Fruit fly (Drosophila melanogaster) whole organism, embryonic: ENCODE data around the gene CG34116.

ENCODE experiments used
- BEAF-32 ChIP-seq: fragments of 200-800 bp; sonication (Bioruptor generic); optimal IDR thresholded peaks from 3 replicates; lab custom pipeline; 2017; ENCODE audit warnings: missing biosample characterization, missing genetic modification characterization, mild to moderate bottlenecking, moderate library complexity, missing genetic modification reagents
- CG10366 ChIP-seq: fragments of 200-800 bp; sonication (Bioruptor generic); IDR thresholded peaks from 2 replicates; pipeline ENCODE4 v1.3.6; 2022; ENCODE audit warnings: missing biosample characterization, missing genetic modification characterization
- CG1233 ChIP-seq: fragments of 200-800 bp; sonication (Bioruptor generic); optimal IDR thresholded peaks from 4 replicates; lab custom pipeline; 2018; ENCODE audit warnings: missing biosample characterization, mild to moderate bottlenecking, missing genetic modification characterization
- CG12744 ChIP-seq: fragments of 200-800 bp; sonication (Bioruptor generic); optimal IDR thresholded peaks from 2 replicates; lab custom pipeline; 2016; ENCODE audit warnings: missing biosample characterization, missing genetic modification characterization
- CG14710 ChIP-seq: fragments of 200-800 bp; sonication (Bioruptor generic); optimal IDR thresholded peaks from 3 replicates; lab custom pipeline; 2019; ENCODE audit warnings: missing biosample characterization, mild to moderate bottlenecking, missing genetic modification characterization, moderate library complexity
- CG14860 ChIP-seq: fragments of 200-800 bp; sonication (Bioruptor generic); IDR thresholded peaks from 3 replicates; pipeline ENCODE4 v1.3.6; 2022; ENCODE audit warnings: missing biosample characterization, missing genetic modification characterization; ENCODE audit not compliant: partially characterized antibody
- CG15601 ChIP-seq: fragments of 200-800 bp; sonication (Bioruptor generic); optimal IDR thresholded peaks from 3 replicates; lab custom pipeline; 2019; ENCODE audit warnings: missing biosample characterization, mild to moderate bottlenecking, missing genetic modification characterization, moderate library complexity
- CG17385 ChIP-seq: fragments of 200-800 bp; sonication (Bioruptor generic); optimal IDR thresholded peaks from 3 replicates; lab custom pipeline; 2018; ENCODE audit warnings: missing biosample characterization, mild to moderate bottlenecking, missing genetic modification characterization
- CG17912 ChIP-seq: fragments of 200-800 bp; sonication (Bioruptor generic); optimal IDR thresholded peaks from 2 replicates; lab custom pipeline; 2018; ENCODE audit warnings: missing biosample characterization, mild to moderate bottlenecking, missing genetic modification characterization
- CG2678 ChIP-seq: fragments of 200-800 bp; sonication (Bioruptor generic); optimal IDR thresholded peaks from 3 replicates; lab custom pipeline; 2019; ENCODE audit warnings: missing biosample characterization, mild to moderate bottlenecking, missing genetic modification characterization, moderate library complexity
- CG4820 ChIP-seq: fragments of 200-800 bp; sonication (Bioruptor generic); optimal IDR thresholded peaks from 3 replicates; lab custom pipeline; 2016; ENCODE audit warnings: missing biosample characterization, missing genetic modification characterization
- CG6791 ChIP-seq: fragments of 200-800 bp; sonication (Bioruptor generic); IDR thresholded peaks from 3 replicates; pipeline ENCODE4 v1.3.6; 2022; ENCODE audit warnings: missing biosample characterization, missing genetic modification characterization; ENCODE audit not compliant: partially characterized antibody
- CG7556 ChIP-seq: fragments of 200-800 bp; sonication (Bioruptor generic); optimal IDR thresholded peaks from 2 replicates; lab custom pipeline; 2017; ENCODE audit warnings: missing biosample characterization, mild to moderate bottlenecking, missing genetic modification characterization
- CG8290 ChIP-seq, 3 experiments: fragments of 200-800 bp; sonication (Bioruptor generic); optimal IDR thresholded peaks; 2 replicates each; lab custom pipeline; 2016 to 2019; ENCODE audit warnings: missing biosample characterization in 3 of 3, missing genetic modification characterization in 3 of 3, mild to moderate bottlenecking in 2 of 3, moderate library complexity in 1 of 3
- CG9215 ChIP-seq: fragments of 200-800 bp; sonication (Bioruptor generic); IDR thresholded peaks from 2 replicates; pipeline ENCODE4 v1.3.6; 2022; ENCODE audit warnings: missing biosample characterization, missing genetic modification characterization
- CG9797 ChIP-seq: fragments of 200-800 bp; sonication (Bioruptor generic); optimal IDR thresholded peaks from 3 replicates; lab custom pipeline; 2018; ENCODE audit warnings: missing biosample characterization, mild to moderate bottlenecking, missing genetic modification characterization
- Dip3 ChIP-seq: fragments of 200-800 bp; sonication (Bioruptor generic); optimal IDR thresholded peaks from 3 replicates; lab custom pipeline; 2016; ENCODE audit warnings: missing biosample characterization, missing genetic modification characterization
- Ets97D ChIP-seq: fragments of 200-800 bp; sonication (Bioruptor generic); optimal IDR thresholded peaks from 3 replicates; lab custom pipeline; 2016; ENCODE audit warnings: missing biosample characterization, missing genetic modification characterization
- HHEX ChIP-seq: fragments of 200-800 bp; sonication (Bioruptor generic); optimal IDR thresholded peaks from 3 replicates; lab custom pipeline; 2017; ENCODE audit warnings: missing biosample characterization, mild to moderate bottlenecking, missing genetic modification characterization, missing genetic modification reagents
- Hr51 ChIP-seq, 2 experiments: fragments of 200-800 bp; sonication (Bioruptor generic); optimal IDR thresholded peaks; 2 replicates in 1 of 2; 3 replicates in 1 of 2; lab custom pipeline; 2016 to 2018; ENCODE audit warnings: missing biosample characterization in 2 of 2, missing genetic modification characterization in 2 of 2, mild to moderate bottlenecking in 1 of 2, moderate library complexity in 1 of 2
- Mad ChIP-seq: fragments of 200-800 bp; sonication (Bioruptor generic); optimal IDR thresholded peaks from 2 replicates; lab custom pipeline; 2016; ENCODE audit warnings: missing biosample characterization, missing genetic modification characterization
- Med ChIP-seq: fragments of 200-800 bp; sonication (Bioruptor generic); peaks from one replicate; lab custom pipeline; 2016; ENCODE audit warnings: missing biosample characterization, missing genetic modification characterization, mild to moderate bottlenecking, inconsistent platforms, moderate library complexity
- NfI ChIP-seq: fragments of 200-800 bp; sonication (Bioruptor generic); optimal IDR thresholded peaks from 3 replicates; lab custom pipeline; 2018; ENCODE audit warnings: missing biosample characterization, mild to moderate bottlenecking, missing genetic modification characterization, moderate library complexity
- Ptx1 ChIP-seq: fragments of 200-800 bp; sonication (Bioruptor generic); IDR thresholded peaks from 2 replicates; pipeline ENCODE4 v1.3.6; 2022; ENCODE audit warnings: missing biosample characterization, missing genetic modification characterization
- Rfx ChIP-seq: fragments of 200-800 bp; sonication (Bioruptor generic); IDR thresholded peaks from 2 replicates; pipeline ENCODE4 v1.3.6; 2022; ENCODE audit warnings: missing biosample characterization, missing genetic modification characterization
- Side ChIP-seq: fragments of 200-800 bp; sonication (Bioruptor generic); optimal IDR thresholded peaks from 2 replicates; lab custom pipeline; 2016; ENCODE audit warnings: missing biosample characterization, missing genetic modification characterization
- Xbp1 ChIP-seq: fragments of 200-800 bp; sonication (Bioruptor generic); optimal IDR thresholded peaks from 3 replicates; lab custom pipeline; 2016; ENCODE audit warnings: missing biosample characterization, mild to moderate bottlenecking, missing genetic modification characterization
- ab ChIP-seq: fragments of 200-800 bp; sonication (Bioruptor generic); optimal IDR thresholded peaks from 2 replicates; lab custom pipeline; 2016; ENCODE audit warnings: missing biosample characterization, missing genetic modification characterization
- ash1 ChIP-seq: fragments of 200-800 bp; sonication (Bioruptor generic); optimal IDR thresholded peaks from 2 replicates; lab custom pipeline; 2018; ENCODE audit warnings: missing biosample characterization, mild to moderate bottlenecking, missing genetic modification characterization
- btn ChIP-seq: fragments of 200-800 bp; sonication (Bioruptor generic); optimal IDR thresholded peaks from 2 replicates; lab custom pipeline; 2016; ENCODE audit warnings: missing biosample characterization, missing genetic modification characterization
- caup ChIP-seq: fragments of 200-800 bp; sonication (Bioruptor generic); optimal IDR thresholded peaks from 3 replicates; lab custom pipeline; 2017; ENCODE audit warnings: missing biosample characterization, mild to moderate bottlenecking, missing genetic modification characterization, moderate library complexity; ENCODE audit not compliant: severe bottlenecking
- chn ChIP-seq: fragments of 200-800 bp; sonication (Bioruptor generic); optimal IDR thresholded peaks from 2 replicates; lab custom pipeline; 2016; ENCODE audit warnings: missing biosample characterization, missing genetic modification characterization
- crc ChIP-seq: fragments of 200-800 bp; sonication (Bioruptor generic); optimal IDR thresholded peaks from 2 replicates; lab custom pipeline; 2016; ENCODE audit warnings: missing biosample characterization, missing genetic modification characterization
- disco-r ChIP-seq: fragments of 200-800 bp; sonication (Bioruptor generic); optimal IDR thresholded peaks from 2 replicates; lab custom pipeline; 2016; ENCODE audit warnings: missing biosample characterization, missing genetic modification characterization
- dmrt11E ChIP-seq: fragments of 200-800 bp; sonication (Bioruptor generic); optimal IDR thresholded peaks from 3 replicates; lab custom pipeline; 2018; ENCODE audit warnings: missing biosample characterization, mild to moderate bottlenecking, missing genetic modification characterization, moderate library complexity
- en ChIP-seq: fragments of 200-800 bp; sonication (Bioruptor generic); optimal IDR thresholded peaks from 2 replicates; lab custom pipeline; 2016; ENCODE audit warnings: missing biosample characterization, missing genetic modification characterization
- eve ChIP-seq, 2 experiments: fragments of >200 bp; optimal IDR thresholded peaks; 2 replicates each; lab custom pipeline; 2017; ENCODE audit warnings: missing biosample characterization in 2 of 2, missing genetic modification characterization in 2 of 2
- grn ChIP-seq: fragments of 200-800 bp; sonication (Bioruptor generic); optimal IDR thresholded peaks from 3 replicates; lab custom pipeline; 2017; ENCODE audit warnings: missing biosample characterization, missing genetic modification characterization
- jing ChIP-seq: fragments of 200-800 bp; sonication (Bioruptor generic); optimal IDR thresholded peaks from 2 replicates; lab custom pipeline; 2018; ENCODE audit warnings: missing biosample characterization, mild to moderate bottlenecking, missing genetic modification characterization
- mld ChIP-seq: fragments of 200-800 bp; sonication (Bioruptor generic); IDR thresholded peaks from 3 replicates; pipeline ENCODE4 v1.3.6; 2022; ENCODE audit warnings: missing biosample characterization, missing genetic modification characterization; ENCODE audit not compliant: partially characterized antibody
- nau ChIP-seq: fragments of 200-800 bp; sonication (Bioruptor generic); optimal IDR thresholded peaks from 3 replicates; lab custom pipeline; 2017; ENCODE audit warnings: missing biosample characterization, mild to moderate bottlenecking, missing genetic modification characterization, missing genetic modification reagents
- pnt ChIP-seq: fragments of 200-800 bp; sonication (Bioruptor generic); optimal IDR thresholded peaks from 3 replicates; lab custom pipeline; 2016; ENCODE audit warnings: missing biosample characterization, missing genetic modification characterization
- pzg ChIP-seq: fragments of 200-800 bp; sonication (Bioruptor generic); optimal IDR thresholded peaks from 3 replicates; lab custom pipeline; 2018; ENCODE audit warnings: missing biosample characterization, mild to moderate bottlenecking, missing genetic modification characterization, moderate library complexity
- sc ChIP-seq, 3 experiments: fragments of >200 bp in 2 of 3; fragments of 200-800 bp in 1 of 3; sonication (Bioruptor generic) in 1 of 3; optimal IDR thresholded peaks; 2 replicates in 2 of 3; 3 replicates in 1 of 3; lab custom pipeline; 2017; ENCODE audit warnings: mild to moderate bottlenecking in 1 of 3, missing biosample characterization in 1 of 3, missing genetic modification characterization in 1 of 3, missing genetic modification reagents in 1 of 3
- twi ChIP-seq: fragments of 200-800 bp; optimal IDR thresholded peaks from 2 replicates; lab custom pipeline; 2019; ENCODE audit warnings: missing biosample characterization, mild to moderate bottlenecking, missing genetic modification characterization, moderate library complexity
- wdn ChIP-seq: fragments of 200-800 bp; sonication (Bioruptor generic); IDR thresholded peaks from 2 replicates; pipeline ENCODE4 v1.3.6; 2022; ENCODE audit warnings: missing biosample characterization, missing genetic modification characterization
- zfh1 ChIP-seq: fragments of 200-800 bp; sonication (Bioruptor generic); IDR thresholded peaks from 3 replicates; pipeline ENCODE4 v1.3.6; 2022; ENCODE audit warnings: missing biosample characterization, missing genetic modification characterization

Gene CG34116

DNA sequence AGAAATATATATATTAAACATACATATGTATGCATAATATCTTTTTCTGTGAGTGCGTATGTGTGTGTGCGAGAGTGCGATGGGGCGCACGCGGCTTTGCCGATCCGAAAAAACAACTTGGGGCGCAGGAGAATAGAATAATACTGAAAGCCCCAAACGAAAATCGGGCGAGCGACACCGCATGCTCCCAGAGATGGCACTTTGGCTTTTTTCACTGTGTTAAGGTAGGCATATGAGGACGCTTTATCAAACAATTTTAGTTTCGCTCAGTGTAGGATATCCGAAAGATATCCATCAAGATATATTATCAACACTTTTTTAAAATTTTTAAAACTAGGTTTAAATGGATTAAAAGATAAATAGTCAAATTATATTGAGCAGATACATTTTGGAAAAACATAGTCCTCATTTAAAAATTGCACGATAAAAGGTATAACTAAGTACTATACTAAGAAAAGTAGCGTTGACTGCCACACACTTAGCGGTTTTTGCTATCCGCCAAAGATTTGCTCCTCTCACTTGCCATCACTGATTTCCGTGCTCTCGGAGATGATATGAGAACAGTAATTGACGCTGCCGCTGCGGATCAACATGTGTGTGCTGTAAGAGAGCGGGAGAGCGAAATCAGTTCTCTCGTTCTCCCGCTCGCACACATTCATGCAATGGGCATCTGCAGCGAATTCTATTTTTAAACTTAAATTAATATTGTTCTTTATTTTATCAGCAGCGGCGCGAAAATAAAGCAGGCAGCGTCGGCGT is 14.7 kb downstream of the CG34116 start (continued):
- TF ChIP-seq chn = peak; percentile 63
- no peak for TF ChIP-seq ash1 (GFP tag; lab: Kevin White, UChicago)
- no peak for TF ChIP-seq crc (GFP tag; lab: Kevin White, UChicago)
- TF ChIP-seq CG1233 (GFP tag; lab: Kevin White, UChicago) = peak; percentile 22
- peak; percentile 40 for TF ChIP-seq CG12744
- TF ChIP-seq ab = peak; percentile 15
- peak; percentile 19; the same call in 1 of the 2 replicates for TF ChIP-seq CG10366
- TF ChIP-seq pnt = peak; percentile 57
- peak; percentile 60 for TF ChIP-seq Dip3 (GFP tag; lab: Kevin White, UChicago)
- no peak for TF ChIP-seq grn (GFP tag; lab: Kevin White, UChicago)
- no peak for TF ChIP-seq CG17912 (GFP tag; lab: Kevin White, UChicago)
- no peak for TF ChIP-seq mld (GFP tag; lab: Robert Waterston, UW)
- peak; percentile 34 for TF ChIP-seq CG15601
- no peak for TF ChIP-seq CG14860 (GFP tag; lab: Robert Waterston, UW)
- peak; percentile 77 for TF ChIP-seq CG7556 (GFP tag; lab: Kevin White, UChicago)
- peak; percentile 14 to 69 for TF ChIP-seq Hr51 (GFP tag; optimal IDR thresholded peaks at IDR 0.05; lab: Kevin White, UChicago)
- TF ChIP-seq disco-r = peak; percentile 57
- peak; percentile 66 for TF ChIP-seq Mad
- no peak for TF ChIP-seq CG9797 (GFP tag; lab: Kevin White, UChicago)
- 0 out of 2 replicates have a peak, but pooled peaks have one; percentile 33 for TF ChIP-seq wdn (GFP tag; lab: Robert Waterston, UW)
- TF ChIP-seq twi = peak; percentile 81
- peak; percentile 32; the same call in 2 of the 3 replicates for TF ChIP-seq zfh1 (GFP tag; lab: Robert Waterston, UW)
- TF ChIP-seq pzg = no peak
- TF ChIP-seq dmrt11E (tag; lab: Kevin White, UChicago) = peak; percentile 71
- TF ChIP-seq CG2678 (tag; lab: Kevin White, UChicago) = peak; percentile 77
- peak; percentile 3 for TF ChIP-seq nau
- TF ChIP-seq btn = no peak
- TF ChIP-seq caup (GFP tag; lab: Kevin White, UChicago) = peak; percentile 14
- peak; percentile 72 for TF ChIP-seq Xbp1 (GFP tag; lab: Kevin White, UChicago)
- TF ChIP-seq Ptx1 = peak; percentile 61
- TF ChIP-seq CG6791 = peak; percentile 46; the same call in 1 of the 3 replicates
- peak; percentile 56 for TF ChIP-seq Rfx (GFP tag; lab: Robert Waterston, UW)
- TF ChIP-seq CG8290 (GFP tag; optimal IDR thresholded peaks at IDR 0.05; lab: Kevin White, UChicago) = peak; percentile 74
- TF ChIP-seq CG8290 (tag; optimal IDR thresholded peaks at IDR 0.05; lab: Kevin White, UChicago) = peak; percentile 29 to 31
- peak; percentile 6 for TF ChIP-seq Ets97D (GFP tag; lab: Kevin White, UChicago)
- peak; percentile 62 for TF ChIP-seq CG14710 (tag; lab: Kevin White, UChicago)
- peak; percentile 19 for TF ChIP-seq en (GFP tag; lab: Kevin White, UChicago)
- TF ChIP-seq Med = peak; percentile 86
- TF ChIP-seq CG4820 (GFP tag; lab: Kevin White, UChicago) = peak; percentile 69
- peak; percentile 60 for TF ChIP-seq jing (GFP tag; lab: Kevin White, UChicago)
- peak in 1 of 2 experiments; percentile 88 for TF ChIP-seq eve (GFP tag; optimal IDR thresholded peaks at IDR 0.05; lab: Kevin White, UChicago)
- TF ChIP-seq sc (optimal IDR thresholded peaks at IDR 0.05; lab: Kevin White, UChicago) = no peak
- TF ChIP-seq sc (GFP tag; optimal IDR thresholded peaks at IDR 0.05; lab: Kevin White, UChicago) = no peak
- peak; percentile 12 for TF ChIP-seq BEAF-32 (GFP tag; lab: Kevin White, UChicago)
- peak; percentile 65 for TF ChIP-seq CG9215 (GFP tag; lab: Robert Waterston, UW)
- TF ChIP-seq CG17385 (GFP tag; lab: Kevin White, UChicago) = peak; percentile 48
- TF ChIP-seq NfI = peak; percentile 70
- TF ChIP-seq HHEX = peak; percentile 59
- peak; percentile 43 for TF ChIP-seq Side (GFP tag; lab: Kevin White, UChicago)
